Fruit fly (Drosophila melanogaster) whole organism, prepupa: ENCODE measurements around the gene Cyp4g15.

Source experiments
- CG34406 ChIP-seq: fragments of 200-800 bp; sonication (Bioruptor generic); optimal IDR thresholded peaks from 3 replicates; lab custom pipeline; 2016; ENCODE audit warnings: missing biosample characterization, missing genetic modification characterization
- CG8119 ChIP-seq: fragments of 200-800 bp; sonication (Bioruptor generic); IDR thresholded peaks from 3 replicates; pipeline ENCODE4 v1.3.6; 2022; ENCODE audit warnings: missing biosample characterization, missing genetic modification characterization
- Gug ChIP-seq: fragments of 200-800 bp; sonication (Bioruptor generic); IDR thresholded peaks from 2 replicates; pipeline ENCODE4 v1.3.6; 2022; ENCODE audit warnings: missing biosample characterization, missing genetic modification characterization
- Hr4 ChIP-seq: fragments of 200-800 bp; sonication (Bioruptor generic); optimal IDR thresholded peaks from 3 replicates; lab custom pipeline; 2016; ENCODE audit warnings: missing biosample characterization, missing genetic modification characterization
- Lpt ChIP-seq: fragments of 200-800 bp; sonication (Bioruptor generic); optimal IDR thresholded peaks from 3 replicates; lab custom pipeline; 2016; ENCODE audit warnings: missing biosample characterization, missing genetic modification characterization
- Sox102F ChIP-seq: fragments of 200-800 bp; sonication (Bioruptor generic); optimal IDR thresholded peaks from 2 replicates; lab custom pipeline; 2016; ENCODE audit warnings: missing biosample characterization, mild to moderate bottlenecking, missing genetic modification characterization
- spab ChIP-seq: fragments of 200-800 bp; sonication (Bioruptor generic); optimal IDR thresholded peaks from 2 replicates; lab custom pipeline; 2017; ENCODE audit warnings: missing biosample characterization, mild to moderate bottlenecking, missing genetic modification characterization, missing genetic modification reagents
- ss ChIP-seq, 2 experiments: fragments of 200-800 bp; sonication (Bioruptor generic); optimal IDR thresholded peaks; 2 replicates in 1 of 2; 3 replicates in 1 of 2; lab custom pipeline; 2017 to 2018; ENCODE audit warnings: mild to moderate bottlenecking in 2 of 2, missing biosample characterization in 2 of 2, missing genetic modification characterization in 2 of 2, moderate library complexity in 1 of 2

DNA sequence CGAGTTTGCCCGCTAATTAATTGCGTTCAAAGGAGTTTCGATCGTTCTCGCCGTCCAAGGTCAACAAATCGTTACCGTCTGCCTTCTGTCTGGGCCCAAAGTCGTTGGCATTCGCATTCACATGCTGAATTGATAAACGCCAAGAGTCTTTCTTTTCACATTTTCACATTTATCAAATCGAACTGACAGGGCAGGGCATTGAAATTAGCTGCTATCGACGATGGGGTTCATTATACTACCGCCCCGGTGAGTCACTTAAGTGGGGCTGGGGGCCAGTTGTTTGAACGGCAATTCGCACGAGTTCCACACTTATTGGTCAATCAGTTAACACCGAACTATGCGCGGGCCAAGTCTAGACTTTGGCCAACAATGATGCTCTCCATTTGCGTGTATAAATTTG lies 45.9 kb upstream of the Cyp4g15 start:
- TF ChIP-seq Hr4 (GFP tag; lab: Kevin White, UChicago) = no peak
- no peak for TF ChIP-seq spab (GFP tag; lab: Kevin White, UChicago)
- no peak for TF ChIP-seq CG34406 (GFP tag; lab: Kevin White, UChicago)
- TF ChIP-seq Lpt (GFP tag; lab: Kevin White, UChicago) = no peak
- no peak for TF ChIP-seq Sox102F (GFP tag; lab: Kevin White, UChicago)
- TF ChIP-seq ss (GFP tag; optimal IDR thresholded peaks at IDR 0.05; lab: Kevin White, UChicago) = no peak
- no peak for TF ChIP-seq Gug (GFP tag; lab: Robert Waterston, UW)
- no peak for TF ChIP-seq CG8119 (GFP tag; lab: Robert Waterston, UW)
